Fruit fly (Drosophila melanogaster) whole organism, embryonic: ENCODE data around the gene Lztr1.

Source experiments
- Atf-2 ChIP-seq: fragments of 200-800 bp; sonication (Bioruptor generic); optimal IDR thresholded peaks from 2 replicates; lab custom pipeline; 2016; ENCODE audit warnings: missing biosample characterization, missing genetic modification characterization
- CG10321 ChIP-seq: fragments of 200-800 bp; sonication (Bioruptor generic); IDR thresholded peaks from 2 replicates; pipeline ENCODE4 v1.3.6; 2022; ENCODE audit warnings: missing biosample characterization, missing genetic modification characterization
- CG10366 ChIP-seq: fragments of 200-800 bp; sonication (Bioruptor generic); IDR thresholded peaks from 2 replicates; pipeline ENCODE4 v1.3.6; 2022; ENCODE audit warnings: missing biosample characterization, missing genetic modification characterization
- CG11085 ChIP-seq: fragments of 200-800 bp; sonication (Bioruptor generic); IDR thresholded peaks from 2 replicates; pipeline ENCODE4 v1.3.6; 2022; ENCODE audit warnings: missing biosample characterization, missing genetic modification characterization
- CG11695 ChIP-seq: fragments of 200-800 bp; sonication (Bioruptor generic); IDR thresholded peaks from 3 replicates; pipeline ENCODE4 v1.3.6; 2022; ENCODE audit warnings: missing biosample characterization, missing genetic modification characterization
- CG12071 ChIP-seq: fragments of 200-800 bp; sonication (Bioruptor generic); optimal IDR thresholded peaks from 3 replicates; lab custom pipeline; 2018; ENCODE audit warnings: missing biosample characterization, mild to moderate bottlenecking, missing genetic modification characterization
- CG12219 ChIP-seq: fragments of 200-800 bp; sonication (Bioruptor generic); optimal IDR thresholded peaks from 3 replicates; lab custom pipeline; 2018; ENCODE audit warnings: missing biosample characterization, mild to moderate bottlenecking, missing genetic modification characterization
- CG13775 ChIP-seq: fragments of 200-800 bp; sonication (Bioruptor generic); optimal IDR thresholded peaks from 3 replicates; lab custom pipeline; 2017; ENCODE audit warnings: missing biosample characterization, mild to moderate bottlenecking, missing genetic modification characterization
- CG14050 ChIP-seq: fragments of 200-800 bp; sonication (Bioruptor generic); IDR thresholded peaks from 3 replicates; pipeline ENCODE4 v1.3.6; 2022; ENCODE audit warnings: missing biosample characterization, missing genetic modification characterization
- CG16813 ChIP-seq: fragments of 200-800 bp; sonication (Bioruptor generic); IDR thresholded peaks from 3 replicates; pipeline ENCODE4 v1.3.6; 2022; ENCODE audit warnings: missing biosample characterization, missing genetic modification characterization; ENCODE audit not compliant: partially characterized antibody
- CG2116 ChIP-seq: fragments of 200-800 bp; sonication (Bioruptor generic); optimal IDR thresholded peaks from 3 replicates; lab custom pipeline; 2018; ENCODE audit warnings: missing biosample characterization, mild to moderate bottlenecking, missing genetic modification characterization
- CG2120 ChIP-seq: fragments of 200-800 bp; sonication (Bioruptor generic); optimal IDR thresholded peaks from 3 replicates; lab custom pipeline; 2016; ENCODE audit warnings: missing biosample characterization, missing genetic modification characterization
- CG2889 ChIP-seq: fragments of 200-800 bp; sonication (Bioruptor generic); IDR thresholded peaks from 3 replicates; pipeline ENCODE4 v1.3.6; 2022; ENCODE audit warnings: missing biosample characterization, missing genetic modification characterization
- CG4424 ChIP-seq: fragments of 200-800 bp; sonication (Bioruptor generic); optimal IDR thresholded peaks from 3 replicates; lab custom pipeline; 2016; ENCODE audit warnings: missing biosample characterization, missing genetic modification characterization
- CG4617 ChIP-seq: fragments of 200-800 bp; sonication (Bioruptor generic); optimal IDR thresholded peaks from 3 replicates; lab custom pipeline; 2016; ENCODE audit warnings: missing biosample characterization, missing genetic modification characterization, borderline replicate concordance
- CG6254 ChIP-seq: fragments of 200-800 bp; sonication (Bioruptor generic); optimal IDR thresholded peaks from 3 replicates; lab custom pipeline; 2017; ENCODE audit warnings: mild to moderate bottlenecking, missing biosample characterization, missing genetic modification reagents, missing genetic modification characterization
- CG6854 ChIP-seq: fragments of 200-800 bp; sonication (Bioruptor generic); optimal IDR thresholded peaks from 3 replicates; lab custom pipeline; 2017; ENCODE audit warnings: missing biosample characterization, mild to moderate bottlenecking, missing genetic modification characterization
- CG7556 ChIP-seq: fragments of 200-800 bp; sonication (Bioruptor generic); optimal IDR thresholded peaks from 2 replicates; lab custom pipeline; 2017; ENCODE audit warnings: missing biosample characterization, mild to moderate bottlenecking, missing genetic modification characterization
- CG7745 ChIP-seq: fragments of 200-800 bp; sonication (Bioruptor generic); optimal IDR thresholded peaks from 2 replicates; lab custom pipeline; 2018; ENCODE audit warnings: missing biosample characterization, mild to moderate bottlenecking, missing genetic modification characterization, moderate library complexity
- CG7928 ChIP-seq: fragments of 200-800 bp; sonication (Bioruptor generic); optimal IDR thresholded peaks from 2 replicates; lab custom pipeline; 2017; ENCODE audit warnings: missing biosample characterization, mild to moderate bottlenecking, missing genetic modification characterization
- Camta ChIP-seq: fragments of 200-800 bp; sonication (Bioruptor generic); optimal IDR thresholded peaks from 2 replicates; lab custom pipeline; 2016; ENCODE audit warnings: missing biosample characterization, missing genetic modification characterization
- D ChIP-seq, 2 experiments: fragments of 200-800 bp in 1 of 2; fragments of >200 bp in 1 of 2; sonication (Bioruptor generic) in 1 of 2; optimal IDR thresholded peaks; 2 replicates in 1 of 2; 3 replicates in 1 of 2; lab custom pipeline; 2017; ENCODE audit warnings: mild to moderate bottlenecking in 1 of 2, missing biosample characterization in 1 of 2, missing genetic modification characterization in 1 of 2, missing genetic modification reagents in 1 of 2
- Dll ChIP-seq: fragments of 200-800 bp; sonication (Bioruptor generic); IDR thresholded peaks from 4 replicates; pipeline ENCODE4 v1.3.6; 2022; ENCODE audit warnings: missing biosample characterization, missing genetic modification characterization; ENCODE audit not compliant: partially characterized antibody
- HLH3B ChIP-seq: fragments of 200-800 bp; sonication (Bioruptor generic); IDR thresholded peaks from 2 replicates; pipeline ENCODE4 v1.3.6; 2022; ENCODE audit warnings: missing biosample characterization, missing genetic modification characterization
- Hr78 ChIP-seq, 2 experiments: fragments of 200-800 bp in 1 of 2; fragments of >200 bp in 1 of 2; sonication (Bioruptor generic) in 1 of 2; optimal IDR thresholded peaks; 2 replicates each; lab custom pipeline; 2017 to 2019; ENCODE audit warnings: missing biosample characterization in 2 of 2, missing genetic modification characterization in 2 of 2, mild to moderate bottlenecking in 1 of 2, moderate library complexity in 1 of 2
- Mrtf ChIP-seq: fragments of 200-800 bp; sonication (Bioruptor generic); IDR thresholded peaks from 3 replicates; pipeline ENCODE4 v1.3.6; 2022; ENCODE audit warnings: missing biosample characterization, missing genetic modification characterization
- NK7.1 ChIP-seq: fragments of 200-800 bp; sonication (Bioruptor generic); optimal IDR thresholded peaks from 3 replicates; lab custom pipeline; 2016; ENCODE audit warnings: missing biosample characterization, missing genetic modification characterization
- NfI ChIP-seq: fragments of 200-800 bp; sonication (Bioruptor generic); optimal IDR thresholded peaks from 3 replicates; lab custom pipeline; 2018; ENCODE audit warnings: missing biosample characterization, mild to moderate bottlenecking, missing genetic modification characterization, moderate library complexity
- Rx ChIP-seq: fragments of 200-800 bp; sonication (Bioruptor generic); IDR thresholded peaks from 2 replicates; pipeline ENCODE4 v1.3.6; 2022; ENCODE audit warnings: missing biosample characterization, missing genetic modification characterization
- Side ChIP-seq: fragments of 200-800 bp; sonication (Bioruptor generic); optimal IDR thresholded peaks from 2 replicates; lab custom pipeline; 2016; ENCODE audit warnings: missing biosample characterization, missing genetic modification characterization
- ab ChIP-seq: fragments of 200-800 bp; sonication (Bioruptor generic); optimal IDR thresholded peaks from 2 replicates; lab custom pipeline; 2016; ENCODE audit warnings: missing biosample characterization, missing genetic modification characterization
- amos ChIP-seq: fragments of 200-800 bp; sonication (Bioruptor generic); IDR thresholded peaks from 2 replicates; pipeline ENCODE4 v1.3.6; 2022; ENCODE audit warnings: missing biosample characterization, missing genetic modification characterization; ENCODE audit not compliant: partially characterized antibody
- br ChIP-seq: fragments of >200 bp; optimal IDR thresholded peaks from 2 replicates; lab custom pipeline; 2017
- btn ChIP-seq: fragments of 200-800 bp; sonication (Bioruptor generic); optimal IDR thresholded peaks from 2 replicates; lab custom pipeline; 2016; ENCODE audit warnings: missing biosample characterization, missing genetic modification characterization
- cg ChIP-seq: fragments of 200-800 bp; sonication (Bioruptor generic); optimal IDR thresholded peaks from 3 replicates; lab custom pipeline; 2019; ENCODE audit warnings: missing biosample characterization, mild to moderate bottlenecking, missing genetic modification characterization, moderate library complexity
- emc ChIP-seq: fragments of 200-800 bp; sonication (Bioruptor generic); optimal IDR thresholded peaks from 2 replicates; lab custom pipeline; 2016; ENCODE audit warnings: missing biosample characterization, missing genetic modification characterization
- fd64A ChIP-seq: fragments of 200-800 bp; sonication (Bioruptor generic); optimal IDR thresholded peaks from 3 replicates; lab custom pipeline; 2018; ENCODE audit warnings: missing biosample characterization, mild to moderate bottlenecking, missing genetic modification characterization
- gcm2 ChIP-seq: fragments of 200-800 bp; sonication (Bioruptor generic); optimal IDR thresholded peaks from 2 replicates; lab custom pipeline; 2016; ENCODE audit warnings: missing biosample characterization, missing genetic modification characterization
- her ChIP-seq: fragments of 200-800 bp; sonication (Bioruptor generic); optimal IDR thresholded peaks from 2 replicates; lab custom pipeline; 2016; ENCODE audit warnings: missing biosample characterization, missing genetic modification characterization
- jumu ChIP-seq: fragments of 200-800 bp; sonication (Bioruptor generic); optimal IDR thresholded peaks from 3 replicates; lab custom pipeline; 2016; ENCODE audit warnings: missing biosample characterization, missing genetic modification characterization
- kah ChIP-seq: fragments of 200-800 bp; sonication (Bioruptor generic); optimal IDR thresholded peaks from 2 replicates; lab custom pipeline; 2018; ENCODE audit warnings: missing biosample characterization, mild to moderate bottlenecking, missing genetic modification characterization
- lab ChIP-seq: fragments of 200-800 bp; sonication (Bioruptor generic); optimal IDR thresholded peaks from 3 replicates; lab custom pipeline; 2017; ENCODE audit warnings: missing biosample characterization, missing genetic modification characterization, mild to moderate bottlenecking, moderate library complexity, missing genetic modification reagents
- nom ChIP-seq: fragments of 200-800 bp; sonication (Bioruptor generic); optimal IDR thresholded peaks from 2 replicates; lab custom pipeline; 2017; ENCODE audit warnings: missing biosample characterization, missing genetic modification characterization, mild to moderate bottlenecking, moderate library complexity, missing genetic modification reagents
- pho ChIP-seq: fragments of 200-800 bp; sonication (Bioruptor generic); optimal IDR thresholded peaks from 2 replicates; lab custom pipeline; 2016; ENCODE audit warnings: missing biosample characterization, missing genetic modification characterization
- row ChIP-seq: fragments of 200-800 bp; sonication (Bioruptor generic); IDR thresholded peaks from 3 replicates; pipeline ENCODE4 v1.3.6; 2022; ENCODE audit warnings: missing biosample characterization, missing genetic modification characterization
- schlank ChIP-seq: fragments of 200-800 bp; sonication (Bioruptor generic); optimal IDR thresholded peaks from 2 replicates; lab custom pipeline; 2018; ENCODE audit warnings: missing biosample characterization, mild to moderate bottlenecking, missing genetic modification characterization
- sens ChIP-seq: fragments of 200-800 bp; sonication (Bioruptor generic); peaks from one replicate; lab custom pipeline; 2016; ENCODE audit warnings: missing biosample characterization, missing genetic modification characterization
- sr ChIP-seq: fragments of 200-800 bp; sonication (Bioruptor generic); IDR thresholded peaks from 3 replicates; pipeline ENCODE4 v1.3.6; 2022; ENCODE audit warnings: missing biosample characterization, missing genetic modification characterization
- tx ChIP-seq: fragments of 200-800 bp; sonication (Bioruptor generic); optimal IDR thresholded peaks from 2 replicates; lab custom pipeline; 2016; ENCODE audit warnings: missing biosample characterization, missing genetic modification characterization
- unc-4 ChIP-seq: fragments of 200-800 bp; sonication (Bioruptor generic); IDR thresholded peaks from 2 replicates; pipeline ENCODE4 v1.3.6; 2022; ENCODE audit warnings: missing biosample characterization, missing genetic modification characterization; ENCODE audit not compliant: partially characterized antibody
- usp ChIP-seq: fragments of >200 bp; optimal IDR thresholded peaks from 2 replicates; lab custom pipeline; 2017; ENCODE audit warnings: missing biosample characterization, missing genetic modification characterization

Gene Lztr1

dm6 chrX:940580-941184 is 13.3 kb upstream of the Lztr1 start, which contains the start of the genes CG3704 and mus81 (continued):
- TF ChIP-seq CG10366 (GFP tag; lab: Robert Waterston, UW): no peak
- peak; percentile 66 for TF ChIP-seq unc-4 (GFP tag; lab: Robert Waterston, UW)
- TF ChIP-seq usp (GFP tag; lab: Kevin White, UChicago): no peak
- no peak for TF ChIP-seq Hr78 (GFP tag; optimal IDR thresholded peaks at IDR 0.05; lab: Kevin White, UChicago)
- no peak for TF ChIP-seq Camta (GFP tag; lab: Kevin White, UChicago)
- no peak for TF ChIP-seq emc (GFP tag; lab: Kevin White, UChicago)
- no peak for TF ChIP-seq ab
- no peak for TF ChIP-seq CG14050 (GFP tag; lab: Robert Waterston, UW)
- no peak for TF ChIP-seq CG7745 (tag; lab: Kevin White, UChicago)
- no peak for TF ChIP-seq CG12219 (GFP tag; lab: Kevin White, UChicago)
- no peak for TF ChIP-seq CG6854 (GFP tag; lab: Kevin White, UChicago)
- TF ChIP-seq CG2889 (GFP tag; lab: Robert Waterston, UW): no peak
- no peak for TF ChIP-seq schlank
- no peak for TF ChIP-seq D (optimal IDR thresholded peaks at IDR 0.05; lab: Kevin White, UChicago)
- no peak for TF ChIP-seq D (GFP tag; optimal IDR thresholded peaks at IDR 0.05; lab: Kevin White, UChicago)
- TF ChIP-seq CG11695 (GFP tag; lab: Robert Waterston, UW): no peak
- TF ChIP-seq Dll: peak; percentile 73
- no peak for TF ChIP-seq NfI (GFP tag; lab: Kevin White, UChicago)
- peak; percentile 10; the same call in 1 of the 3 replicates for TF ChIP-seq row
- no peak for TF ChIP-seq CG7556 (GFP tag; lab: Kevin White, UChicago)
- TF ChIP-seq CG7928: peak; percentile 26
- no peak for TF ChIP-seq nom (GFP tag; lab: Kevin White, UChicago)
- TF ChIP-seq CG12071 (GFP tag; lab: Kevin White, UChicago): no peak
- TF ChIP-seq gcm2 (GFP tag; lab: Kevin White, UChicago): no peak
- no peak for TF ChIP-seq pho
- TF ChIP-seq Atf-2 (GFP tag; lab: Kevin White, UChicago): no peak
- TF ChIP-seq CG2120 (GFP tag; lab: Kevin White, UChicago): peak; percentile 14
- TF ChIP-seq fd64A (GFP tag; lab: Kevin White, UChicago): no peak
- TF ChIP-seq sr (GFP tag; lab: Robert Waterston, UW): no peak
- TF ChIP-seq btn (GFP tag; lab: Kevin White, UChicago): no peak
- TF ChIP-seq tx (GFP tag; lab: Kevin White, UChicago): no peak
- TF ChIP-seq cg (GFP tag; lab: Kevin White, UChicago): no peak
- peak; percentile 41; the same call in 1 of the 3 replicates for TF ChIP-seq CG16813 (GFP tag; lab: Robert Waterston, UW)
- no peak for TF ChIP-seq br (lab: Kevin White, UChicago)
- no peak for TF ChIP-seq amos (GFP tag; lab: Robert Waterston, UW)
- TF ChIP-seq kah (GFP tag; lab: Kevin White, UChicago): no peak
- peak; percentile 36 for TF ChIP-seq her (GFP tag; lab: Kevin White, UChicago)
- TF ChIP-seq Mrtf (GFP tag; lab: Robert Waterston, UW): no peak
- TF ChIP-seq NK7.1 (GFP tag; lab: Kevin White, UChicago): no peak
- TF ChIP-seq CG10321 (GFP tag; lab: Robert Waterston, UW): no peak
- no peak for TF ChIP-seq lab (GFP tag; lab: Kevin White, UChicago)
- TF ChIP-seq jumu (GFP tag; lab: Kevin White, UChicago): peak; percentile 10
- TF ChIP-seq HLH3B (GFP tag; lab: Robert Waterston, UW): no peak
- no peak for TF ChIP-seq Rx (GFP tag; lab: Robert Waterston, UW)
- TF ChIP-seq CG11085 (GFP tag; lab: Robert Waterston, UW): no peak
- no peak for TF ChIP-seq CG13775 (GFP tag; lab: Kevin White, UChicago)
- no peak for TF ChIP-seq Side (GFP tag; lab: Kevin White, UChicago)
- TF ChIP-seq CG4617 (GFP tag; lab: Kevin White, UChicago): no peak
- TF ChIP-seq sens (GFP tag; lab: Kevin White, UChicago): peak; percentile 36
- no peak for TF ChIP-seq CG6254 (GFP tag; lab: Kevin White, UChicago)
- peak; percentile 47 for TF ChIP-seq CG2116
- TF ChIP-seq CG4424 (GFP tag; lab: Kevin White, UChicago): no peak
